Worm (Caenorhabditis elegans) whole organism, early embryonic: ENCODE results near the gene gsto-3.

Source experiments
- B0310.2 ChIP-seq: sonication (generic microtip); optimal IDR thresholded peaks from 2 replicates; lab custom pipeline; 2016; ENCODE audit warnings: mild to moderate bottlenecking, missing genetic modification characterization, missing compliant biosample characterization
- F13C5.2 ChIP-seq: sonication (generic microtip); optimal IDR thresholded peaks from 2 replicates; lab custom pipeline; 2017; ENCODE audit warnings: mild to moderate bottlenecking, missing genetic modification characterization, inconsistent platforms, missing compliant biosample characterization
- aly-1 ChIP-seq: sonication (generic microtip); optimal IDR thresholded peaks from 2 replicates; lab custom pipeline; 2016; ENCODE audit warnings: missing genetic modification characterization, missing compliant biosample characterization
- ama-1 ChIP-seq: fragments of 150-350 bp; optimal IDR thresholded peaks from 2 replicates; lab custom pipeline; 2014
- ceh-13 ChIP-seq: fragments of 200-800 bp; sonication (Bioruptor generic); optimal IDR thresholded peaks from 2 replicates; lab custom pipeline; 2018; ENCODE audit warnings: mild to moderate bottlenecking, missing genetic modification characterization, missing compliant biosample characterization
- ceh-36 ChIP-seq: sonication (generic microtip); optimal IDR thresholded peaks from 2 replicates; lab custom pipeline; 2016; ENCODE audit warnings: missing genetic modification characterization, inconsistent platforms, missing compliant biosample characterization
- ets-7 ChIP-seq: sonication (generic microtip); optimal IDR thresholded peaks from 2 replicates; lab custom pipeline; 2016; ENCODE audit warnings: missing genotype, missing genetic modification characterization, missing compliant biosample characterization
- flt-1 ChIP-seq: fragments of 200-800 bp; sonication (Bioruptor generic); IDR thresholded peaks from 2 replicates; pipeline ENCODE4 v1.3.6; 2022; ENCODE audit warnings: missing genetic modification characterization, missing compliant biosample characterization
- hmbx-1 ChIP-seq: sonication (generic microtip); optimal IDR thresholded peaks from 2 replicates; lab custom pipeline; 2016; ENCODE audit warnings: mild to moderate bottlenecking, missing genetic modification characterization, missing compliant biosample characterization
- hmg-4 ChIP-seq: fragments of 200-800 bp; sonication (Bioruptor generic); optimal IDR thresholded peaks from 2 replicates; lab custom pipeline; 2018; ENCODE audit warnings: mild to moderate bottlenecking, missing genetic modification characterization, missing compliant biosample characterization
- hnd-1 ChIP-seq: sonication (generic microtip); optimal IDR thresholded peaks from 2 replicates; lab custom pipeline; 2016; ENCODE audit warnings: missing genetic modification characterization, missing compliant biosample characterization
- pes-1 ChIP-seq: fragments of 200-800 bp; sonication (Bioruptor generic); IDR thresholded peaks from 2 replicates; pipeline ENCODE4 v1.3.6; 2022; ENCODE audit warnings: missing genetic modification reagents, missing genetic modification characterization, missing compliant biosample characterization
- scrt-1 ChIP-seq: fragments of 200-800 bp; sonication (Bioruptor generic); IDR thresholded peaks from 2 replicates; pipeline ENCODE4 v1.3.6; 2022; ENCODE audit warnings: missing genetic modification characterization, missing compliant biosample characterization
- sea-1 ChIP-seq: fragments of 200-800 bp; sonication (Bioruptor generic); conservative IDR thresholded peaks from 2 replicates; pipeline ENCODE4 v1.3.6; 2022; ENCODE audit warnings: missing genetic modification characterization, missing compliant biosample characterization
- tbx-11 ChIP-seq: fragments of 200-800 bp; sonication (Bioruptor generic); IDR thresholded peaks from 2 replicates; pipeline ENCODE4 v1.3.6; 2022; ENCODE audit warnings: missing genetic modification characterization, missing compliant biosample characterization
- tbx-37 ChIP-seq: fragments of 200-800 bp; sonication (Bioruptor generic); conservative IDR thresholded peaks from 2 replicates; pipeline ENCODE4 v1.3.6; 2022; ENCODE audit warnings: missing genetic modification reagents, missing genetic modification characterization, missing compliant biosample characterization
- tra-4 ChIP-seq: sonication (generic microtip); optimal IDR thresholded peaks from 2 replicates; lab custom pipeline; 2017; ENCODE audit warnings: missing genetic modification characterization, missing compliant biosample characterization

gsto-3 gene

DNA sequence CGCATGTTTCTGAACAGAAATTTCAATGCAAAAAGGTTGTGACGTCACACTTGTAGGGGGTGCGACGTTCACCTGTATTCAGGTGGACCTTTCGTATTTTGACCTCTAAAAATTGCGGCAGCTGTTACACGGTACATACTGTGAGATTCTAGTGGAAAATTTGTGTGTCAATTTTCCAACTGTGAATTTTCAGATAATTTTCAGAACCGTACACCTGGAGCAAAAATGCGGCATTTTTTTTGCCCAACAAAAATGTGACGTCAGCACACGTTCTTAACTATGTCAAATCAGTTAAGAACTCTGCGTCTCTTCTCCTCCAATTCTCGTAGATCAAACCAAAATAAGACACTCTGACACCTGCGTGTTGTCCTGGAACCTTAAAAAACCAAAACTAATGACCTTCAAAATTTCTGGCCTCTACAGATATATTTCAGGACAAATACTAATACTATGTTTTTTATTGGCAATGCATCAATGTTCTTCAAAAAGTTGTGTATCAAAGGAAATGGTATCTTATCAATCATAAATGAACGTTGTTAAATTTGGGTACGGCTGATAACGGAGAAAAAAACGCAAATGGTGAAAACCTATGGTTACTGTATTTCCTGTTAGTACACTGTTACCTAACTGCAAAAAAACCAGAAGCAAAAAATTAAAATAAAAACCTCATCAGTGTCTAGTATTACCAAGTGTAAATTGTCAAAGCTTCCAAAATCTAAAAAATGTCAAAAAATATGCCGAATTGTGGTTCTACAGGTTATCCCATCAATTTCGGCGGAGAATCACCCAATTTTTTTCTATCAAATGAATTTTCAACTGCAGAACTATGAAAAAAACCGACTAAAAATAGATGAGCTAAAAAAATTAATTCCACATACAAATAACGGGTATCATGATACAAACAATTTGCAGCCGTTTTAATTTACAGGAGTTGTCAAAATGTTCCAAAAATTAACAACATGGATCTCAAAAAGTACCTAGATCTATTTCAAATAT, 23.9 kb downstream of the gsto-3 start:
- no peak for TF ChIP-seq ceh-13 (GFP tag; lab: Kevin White, UChicago)
- no peak for TF ChIP-seq aly-1
- TF ChIP-seq pes-1 (GFP tag; lab: Robert Waterston, UW) = no peak
- no peak for TF ChIP-seq B0310.2 (tag; lab: Kevin White, UChicago)
- TF ChIP-seq ets-7 (tag; lab: Kevin White, UChicago) = no peak
- TF ChIP-seq F13C5.2 = no peak
- TF ChIP-seq ceh-36 (tag; lab: Kevin White, UChicago) = no peak
- TF ChIP-seq scrt-1 (GFP tag; lab: Robert Waterston, UW) = no peak
- TF ChIP-seq tbx-37 (GFP tag; lab: Robert Waterston, UW) = no peak
- TF ChIP-seq flt-1 (GFP tag; lab: Robert Waterston, UW) = no peak
- TF ChIP-seq tbx-11 (GFP tag; lab: Robert Waterston, UW) = no peak
- TF ChIP-seq tra-4 (tag; lab: Kevin White, UChicago) = no peak
- no peak for TF ChIP-seq sea-1

DNA sequence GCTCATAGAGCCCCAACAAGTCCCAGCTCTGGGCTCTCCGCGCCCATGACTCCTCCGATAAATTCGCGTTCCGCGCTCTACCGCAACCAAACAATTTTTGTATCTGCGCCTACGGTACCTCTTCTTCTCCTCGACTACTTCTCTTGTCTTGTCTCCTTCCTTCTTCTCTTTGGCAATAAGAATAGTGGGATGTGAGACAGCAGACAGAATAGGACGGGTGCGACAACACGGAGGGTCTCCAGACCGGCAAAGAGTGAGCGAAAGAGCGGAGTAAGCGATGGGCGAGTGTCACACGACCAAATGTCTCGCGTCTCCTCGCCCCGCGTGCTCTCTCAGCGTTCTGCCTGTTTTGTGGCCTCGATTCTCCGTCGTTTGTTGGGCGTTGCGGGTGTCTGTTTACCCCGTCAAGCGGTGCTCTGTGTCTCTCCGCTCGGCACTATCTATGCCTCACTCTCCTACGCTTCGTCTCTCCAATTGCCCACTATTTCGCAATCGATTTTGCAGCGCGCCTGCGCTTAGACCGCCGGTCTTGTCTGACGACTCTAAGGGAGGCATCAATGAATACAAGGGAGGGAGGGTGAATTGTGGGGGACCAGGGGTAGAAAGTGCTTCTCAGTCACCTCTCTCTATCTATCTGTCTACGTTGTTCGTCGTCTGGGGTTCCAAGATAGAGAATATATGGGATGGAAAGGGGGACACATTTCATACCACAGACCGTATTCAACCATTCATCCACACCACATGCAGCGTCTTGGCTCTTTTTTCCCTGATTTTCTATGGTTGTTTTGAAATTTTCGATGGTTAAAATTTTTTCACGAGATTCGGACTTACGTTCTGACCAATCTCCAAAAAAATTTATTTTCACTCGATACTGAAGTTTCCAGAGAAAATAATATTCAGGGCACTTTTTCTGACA, 26.3 kb downstream of the gsto-3 start, which contains the start of gene gei-4:
Gene gei-4 (minus strand): TSS at position 256 of the 916 bp plus-strand sequence.
- no peak; the same call in 1 of the 2 replicates for TF ChIP-seq sea-1
- TF ChIP-seq flt-1 (GFP tag; lab: Robert Waterston, UW) = no peak; the same call in 1 of the 2 replicates
- no peak for TF ChIP-seq tbx-37 (GFP tag; lab: Robert Waterston, UW)
- no peak for TF ChIP-seq tbx-11 (GFP tag; lab: Robert Waterston, UW)
- no peak for TF ChIP-seq B0310.2 (tag; lab: Kevin White, UChicago)
- TF ChIP-seq scrt-1 (GFP tag; lab: Robert Waterston, UW) = no peak; the same call in 1 of the 2 replicates
- no peak for TF ChIP-seq hnd-1 (tag; lab: Kevin White, UChicago)
- TF ChIP-seq hmg-4 (GFP tag; lab: Kevin White, UChicago) = peak; percentile 69
- no peak for TF ChIP-seq hmbx-1 (tag; lab: Kevin White, UChicago)
- no peak for TF ChIP-seq F13C5.2
- TF ChIP-seq pes-1 (GFP tag; lab: Robert Waterston, UW) = 0 out of 2 replicates have a peak, but pooled peaks have one; percentile 18
- TF ChIP-seq ets-7 (tag; lab: Kevin White, UChicago) = peak; percentile 47
- peak; percentile 32 for TF ChIP-seq ama-1 (lab: Kevin White, UChicago)
- TF ChIP-seq ceh-13 (GFP tag; lab: Kevin White, UChicago) = no peak
- no peak for TF ChIP-seq tra-4 (tag; lab: Kevin White, UChicago)
- TF ChIP-seq aly-1 = peak; percentile 58

DNA sequence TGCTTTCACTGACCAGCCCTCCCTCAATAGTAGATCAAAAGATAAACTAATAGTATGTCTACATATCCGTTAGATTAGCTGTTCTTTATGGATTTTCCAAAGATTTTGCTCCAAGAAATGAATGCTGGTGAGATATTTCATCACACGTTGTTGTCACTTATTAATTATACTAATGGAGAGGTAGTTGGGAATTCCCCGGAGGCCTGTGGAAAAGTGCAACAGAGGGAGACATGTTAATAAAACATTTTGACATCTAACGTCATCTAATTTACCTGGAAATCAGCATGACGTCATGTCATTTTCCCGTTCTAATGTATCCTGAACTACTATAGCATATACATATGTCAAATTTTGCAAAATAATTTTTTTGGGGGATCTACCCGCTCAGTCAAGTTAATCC, 28.1 kb downstream of the gsto-3 start:
- no peak for TF ChIP-seq ama-1 (lab: Kevin White, UChicago)
- TF ChIP-seq pes-1 (GFP tag; lab: Robert Waterston, UW) = no peak
- TF ChIP-seq hmg-4 (GFP tag; lab: Kevin White, UChicago) = no peak
- no peak for TF ChIP-seq aly-1
- TF ChIP-seq ceh-13 (GFP tag; lab: Kevin White, UChicago) = no peak
- no peak for TF ChIP-seq flt-1 (GFP tag; lab: Robert Waterston, UW)
- no peak for TF ChIP-seq scrt-1 (GFP tag; lab: Robert Waterston, UW)
- TF ChIP-seq hnd-1 (tag; lab: Kevin White, UChicago) = no peak
- TF ChIP-seq sea-1 = no peak
- no peak for TF ChIP-seq ets-7 (tag; lab: Kevin White, UChicago)
- TF ChIP-seq tbx-11 (GFP tag; lab: Robert Waterston, UW) = no peak
- no peak for TF ChIP-seq F13C5.2
- TF ChIP-seq tra-4 (tag; lab: Kevin White, UChicago) = no peak
- TF ChIP-seq B0310.2 (tag; lab: Kevin White, UChicago) = no peak
- TF ChIP-seq ceh-36 (tag; lab: Kevin White, UChicago) = no peak
- no peak for TF ChIP-seq hmbx-1 (tag; lab: Kevin White, UChicago)
- no peak for TF ChIP-seq tbx-37 (GFP tag; lab: Robert Waterston, UW)

DNA sequence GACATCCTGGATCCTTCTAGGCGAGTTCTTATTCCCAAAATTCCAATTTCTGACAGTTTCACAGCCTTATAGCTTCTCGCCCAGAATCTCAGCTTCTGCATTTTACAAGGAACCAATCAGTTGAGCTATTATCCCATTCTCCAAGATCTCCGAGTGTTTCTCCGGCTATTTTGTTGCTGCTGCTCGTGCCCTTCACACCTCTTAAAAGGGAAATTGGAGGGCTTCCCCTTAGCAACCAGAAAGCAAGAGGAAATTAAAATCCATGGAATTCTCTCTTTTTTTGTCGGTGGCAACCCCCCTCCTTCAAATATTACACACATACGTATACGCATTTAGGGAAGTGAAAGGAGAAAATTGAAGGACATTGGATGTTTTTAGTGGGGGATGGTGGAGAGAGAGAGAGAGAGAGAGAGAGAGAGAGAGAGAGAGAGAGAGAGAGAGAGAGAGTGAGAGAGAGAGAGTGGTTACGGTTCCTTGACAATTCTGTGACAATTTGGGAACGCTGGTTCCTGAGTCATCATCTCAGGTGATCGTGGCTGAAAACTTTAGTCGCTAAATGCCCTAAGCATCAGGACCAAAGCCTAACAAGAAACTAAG, 29.1 kb downstream of the gsto-3 start:
- TF ChIP-seq aly-1 (no peak), tbx-11 (GFP tag; lab: Robert Waterston, UW) (no peak), B0310.2 (tag; lab: Kevin White, UChicago) (no peak), hnd-1 (tag; lab: Kevin White, UChicago) (no peak), ama-1 (lab: Kevin White, UChicago) (no peak), pes-1 (GFP tag; lab: Robert Waterston, UW) (no peak), tbx-37 (GFP tag; lab: Robert Waterston, UW) (no peak), hmbx-1 (tag; lab: Kevin White, UChicago) (no peak), tra-4 (tag; lab: Kevin White, UChicago) (no peak), flt-1 (GFP tag; lab: Robert Waterston, UW) (no peak), sea-1 (no peak), ceh-36 (tag; lab: Kevin White, UChicago) (no peak), ceh-13 (GFP tag; lab: Kevin White, UChicago) (no peak), F13C5.2 (no peak), ets-7 (tag; lab: Kevin White, UChicago) (no peak), scrt-1 (GFP tag; lab: Robert Waterston, UW) (no peak), hmg-4 (GFP tag; lab: Kevin White, UChicago) (no peak)

DNA sequence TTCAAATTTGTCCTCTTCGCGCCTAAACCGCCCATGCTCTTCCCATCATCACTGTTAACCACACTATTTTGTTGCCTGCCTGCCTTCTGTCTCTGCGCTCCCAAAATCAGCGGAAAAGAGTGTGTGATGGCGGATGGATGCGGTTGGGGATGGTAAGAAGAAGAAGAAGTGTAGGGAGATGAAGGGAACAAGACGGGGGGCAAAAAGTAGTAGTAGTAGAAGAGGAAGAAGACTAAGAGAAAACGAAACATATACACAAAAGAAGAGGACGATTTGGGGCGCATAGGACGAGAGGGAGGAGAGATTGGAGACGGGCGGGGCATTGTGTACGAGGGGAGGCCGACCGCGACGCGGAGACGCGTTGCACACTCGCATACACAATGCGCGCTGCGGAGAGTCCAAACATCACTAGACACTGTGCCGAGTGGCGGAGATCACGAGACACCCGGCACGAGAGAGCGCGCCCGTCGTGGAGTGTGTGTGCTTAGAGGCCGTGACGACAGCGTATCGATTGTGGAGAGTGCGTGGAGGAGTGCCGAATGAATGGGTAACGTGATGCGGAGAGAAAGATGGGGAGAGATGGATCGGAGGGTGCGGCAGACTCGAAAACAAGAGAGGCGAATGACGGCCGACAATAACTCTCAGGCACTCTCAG, 31.5 kb downstream of the gsto-3 start:
- TF ChIP-seq tra-4 (tag; lab: Kevin White, UChicago) = no peak
- TF ChIP-seq sea-1 = no peak
- peak; percentile 12 for TF ChIP-seq F13C5.2
- peak; percentile 30 for TF ChIP-seq B0310.2 (tag; lab: Kevin White, UChicago)
- TF ChIP-seq pes-1 (GFP tag; lab: Robert Waterston, UW) = no peak
- TF ChIP-seq scrt-1 (GFP tag; lab: Robert Waterston, UW) = 0 out of 2 replicates have a peak, but pooled peaks have one; percentile 18
- TF ChIP-seq flt-1 (GFP tag; lab: Robert Waterston, UW) = 0 out of 2 replicates have a peak, but pooled peaks have one; percentile 4
- no peak for TF ChIP-seq hnd-1 (tag; lab: Kevin White, UChicago)
- TF ChIP-seq hmg-4 (GFP tag; lab: Kevin White, UChicago) = peak; percentile 71
- TF ChIP-seq hmbx-1 (tag; lab: Kevin White, UChicago) = no peak
- TF ChIP-seq tbx-37 (GFP tag; lab: Robert Waterston, UW) = no peak
- TF ChIP-seq ama-1 (lab: Kevin White, UChicago) = peak; percentile 39
- TF ChIP-seq ceh-13 (GFP tag; lab: Kevin White, UChicago) = peak; percentile 20
